Fruit fly (Drosophila melanogaster) whole organism, adult: ENCODE results near the gene Boh2.

Experiments used
- CG11617 ChIP-seq: fragments of 200-800 bp; sonication (Bioruptor generic); optimal IDR thresholded peaks from 2 replicates; lab custom pipeline; 2017; ENCODE audit warnings: mild to moderate bottlenecking, missing biosample characterization, missing genetic modification reagents, missing genetic modification characterization
- CG12768 ChIP-seq: fragments of 200-800 bp; sonication (Bioruptor generic); optimal IDR thresholded peaks from 2 replicates; lab custom pipeline; 2017; ENCODE audit warnings: missing biosample characterization, missing genetic modification characterization, mild to moderate bottlenecking, moderate library complexity, missing genetic modification reagents
- CG1620 ChIP-seq: fragments of 200-800 bp; sonication (Bioruptor generic); optimal IDR thresholded peaks from 2 replicates; lab custom pipeline; 2016; ENCODE audit warnings: missing biosample characterization, missing genetic modification characterization
- CG7101 ChIP-seq: fragments of 200-800 bp; sonication (Bioruptor generic); optimal IDR thresholded peaks from 2 replicates; lab custom pipeline; 2018; ENCODE audit warnings: missing biosample characterization, mild to moderate bottlenecking, missing genetic modification characterization, moderate library complexity
- Crg-1 ChIP-seq: fragments of 200-800 bp; sonication (Bioruptor generic); optimal IDR thresholded peaks from 2 replicates; lab custom pipeline; 2016; ENCODE audit warnings: missing biosample characterization, missing genetic modification characterization
- Mnt ChIP-seq: fragments of 200-800 bp; sonication (Bioruptor generic); optimal IDR thresholded peaks from 2 replicates; lab custom pipeline; 2016; ENCODE audit warnings: missing biosample characterization, mild to moderate bottlenecking, missing genetic modification characterization
- bab1 ChIP-seq: fragments of 200-800 bp; sonication (Bioruptor generic); optimal IDR thresholded peaks from 3 replicates; lab custom pipeline; 2019; ENCODE audit warnings: missing biosample characterization, mild to moderate bottlenecking, missing genetic modification characterization, moderate library complexity
- cic ChIP-seq: fragments of 200-800 bp; sonication (Bioruptor generic); optimal IDR thresholded peaks from 2 replicates; lab custom pipeline; 2017; ENCODE audit warnings: missing biosample characterization, mild to moderate bottlenecking, missing genetic modification characterization, moderate library complexity
- kay ChIP-seq: fragments of 200-800 bp; sonication (Bioruptor generic); peaks from one replicate; lab custom pipeline; 2016; ENCODE audit warnings: missing biosample characterization, missing genetic modification characterization, borderline replicate concordance

dm6 chr2L:11182610-11183243, 3.9 kb downstream of the Boh2 start:
- TF ChIP-seq CG7101 (tag; lab: Kevin White, UChicago) (no peak), cic (no peak), Crg-1 (no peak), CG11617 (GFP tag; lab: Kevin White, UChicago) (no peak), CG1620 (GFP tag; lab: Kevin White, UChicago) (no peak), Mnt (no peak), kay (GFP tag; lab: Kevin White, UChicago) (peak; percentile 20), bab1 (GFP tag; lab: Kevin White, UChicago) (no peak), CG12768 (GFP tag; lab: Kevin White, UChicago) (no peak)
